Fruit fly (Drosophila melanogaster) whole organism, pupa: ENCODE data around the gene Lectin-galC1.

ENCODE experiments used
- CG10348 ChIP-seq: fragments of 200-800 bp; sonication (Bioruptor generic); IDR thresholded peaks from 2 replicates; pipeline ENCODE4 v1.3.6; 2022; ENCODE audit warnings: missing biosample characterization, missing genetic modification characterization
- CG12605 ChIP-seq: fragments of 200-800 bp; sonication (Bioruptor generic); IDR thresholded peaks from 2 replicates; pipeline ENCODE4 v1.3.6; 2022; ENCODE audit warnings: missing biosample characterization, missing genetic modification characterization
- CG13204 ChIP-seq: fragments of 200-800 bp; sonication (Bioruptor generic); optimal IDR thresholded peaks from 2 replicates; lab custom pipeline; 2018; ENCODE audit warnings: missing biosample characterization, mild to moderate bottlenecking, missing genetic modification characterization, moderate library complexity
- CG14655 ChIP-seq: fragments of 200-800 bp; sonication (Bioruptor generic); optimal IDR thresholded peaks from 3 replicates; lab custom pipeline; 2017; ENCODE audit warnings: mild to moderate bottlenecking, missing biosample characterization, missing genetic modification reagents, missing genetic modification characterization
- CG15710 ChIP-seq: fragments of 200-800 bp; sonication (Bioruptor generic); optimal IDR thresholded peaks from 2 replicates; lab custom pipeline; 2018; ENCODE audit warnings: missing biosample characterization, mild to moderate bottlenecking, missing genetic modification characterization, moderate library complexity
- CG17806 ChIP-seq: fragments of 200-800 bp; sonication (Bioruptor generic); optimal IDR thresholded peaks from 2 replicates; lab custom pipeline; 2018; ENCODE audit warnings: missing biosample characterization, mild to moderate bottlenecking, missing genetic modification characterization, moderate library complexity
- CG32121 ChIP-seq: fragments of 200-800 bp; sonication (Bioruptor generic); IDR thresholded peaks from 2 replicates; pipeline ENCODE4 v1.3.6; 2022; ENCODE audit warnings: missing biosample characterization, missing genetic modification characterization
- CG34367 ChIP-seq: fragments of 200-800 bp; sonication (Bioruptor generic); optimal IDR thresholded peaks from 2 replicates; lab custom pipeline; 2018; ENCODE audit warnings: missing biosample characterization, mild to moderate bottlenecking, missing genetic modification characterization
- CG4496 ChIP-seq: fragments of 200-800 bp; sonication (Bioruptor generic); IDR thresholded peaks from 3 replicates; pipeline ENCODE4 v1.3.6; 2022; ENCODE audit warnings: missing biosample characterization, missing genetic modification characterization
- CG8159 ChIP-seq: fragments of 200-800 bp; sonication (Bioruptor generic); optimal IDR thresholded peaks from 3 replicates; lab custom pipeline; 2018; ENCODE audit warnings: missing biosample characterization, mild to moderate bottlenecking, missing genetic modification characterization, moderate library complexity
- CG8301 ChIP-seq: fragments of 200-800 bp; sonication (Bioruptor generic); optimal IDR thresholded peaks from 2 replicates; lab custom pipeline; 2018; ENCODE audit warnings: missing biosample characterization, mild to moderate bottlenecking, missing genetic modification characterization
- CG9948 ChIP-seq: fragments of 200-800 bp; sonication (Bioruptor generic); optimal IDR thresholded peaks from 2 replicates; lab custom pipeline; 2018; ENCODE audit warnings: missing biosample characterization, mild to moderate bottlenecking, missing genetic modification characterization, moderate library complexity
- D1 ChIP-seq: fragments of 200-800 bp; sonication (Bioruptor generic); optimal IDR thresholded peaks from 2 replicates; lab custom pipeline; 2018; ENCODE audit warnings: missing biosample characterization, mild to moderate bottlenecking, missing genetic modification characterization, moderate library complexity
- EcR ChIP-seq: fragments of 200-800 bp; sonication (Bioruptor generic); optimal IDR thresholded peaks from 3 replicates; lab custom pipeline; 2019; ENCODE audit warnings: missing biosample characterization, missing genetic modification characterization, mild to moderate bottlenecking, moderate library complexity, missing genetic modification reagents
- Ets98B ChIP-seq: fragments of 200-800 bp; sonication (Bioruptor generic); IDR thresholded peaks from 2 replicates; pipeline ENCODE4 v1.3.6; 2022; ENCODE audit warnings: missing biosample characterization, missing genetic modification characterization
- Pif1A ChIP-seq: fragments of 200-800 bp; sonication (Bioruptor generic); optimal IDR thresholded peaks from 3 replicates; lab custom pipeline; 2016; ENCODE audit warnings: missing biosample characterization, missing genetic modification characterization
- Pif1B ChIP-seq: fragments of 200-800 bp; sonication (Bioruptor generic); optimal IDR thresholded peaks from 3 replicates; lab custom pipeline; 2016; ENCODE audit warnings: missing biosample characterization, missing genetic modification characterization
- Snoo ChIP-seq: fragments of 200-800 bp; sonication (Bioruptor generic); optimal IDR thresholded peaks from 3 replicates; lab custom pipeline; 2017; ENCODE audit warnings: missing biosample characterization, mild to moderate bottlenecking, missing genetic modification characterization, inconsistent platforms
- fd96Ca ChIP-seq: fragments of 200-800 bp; sonication (Bioruptor generic); IDR thresholded peaks from 3 replicates; pipeline ENCODE4 v1.3.6; 2022; ENCODE audit warnings: missing biosample characterization, missing genetic modification characterization
- gl ChIP-seq: fragments of 200-800 bp; sonication (Bioruptor generic); optimal IDR thresholded peaks from 2 replicates; lab custom pipeline; 2018; ENCODE audit warnings: missing biosample characterization, mild to moderate bottlenecking, missing genetic modification characterization
- rn ChIP-seq: fragments of 200-800 bp; sonication (Bioruptor generic); IDR thresholded peaks from 2 replicates; pipeline ENCODE4 v1.3.6; 2022; ENCODE audit warnings: missing biosample characterization, missing genetic modification characterization

Gene Lectin-galC1

DNA sequence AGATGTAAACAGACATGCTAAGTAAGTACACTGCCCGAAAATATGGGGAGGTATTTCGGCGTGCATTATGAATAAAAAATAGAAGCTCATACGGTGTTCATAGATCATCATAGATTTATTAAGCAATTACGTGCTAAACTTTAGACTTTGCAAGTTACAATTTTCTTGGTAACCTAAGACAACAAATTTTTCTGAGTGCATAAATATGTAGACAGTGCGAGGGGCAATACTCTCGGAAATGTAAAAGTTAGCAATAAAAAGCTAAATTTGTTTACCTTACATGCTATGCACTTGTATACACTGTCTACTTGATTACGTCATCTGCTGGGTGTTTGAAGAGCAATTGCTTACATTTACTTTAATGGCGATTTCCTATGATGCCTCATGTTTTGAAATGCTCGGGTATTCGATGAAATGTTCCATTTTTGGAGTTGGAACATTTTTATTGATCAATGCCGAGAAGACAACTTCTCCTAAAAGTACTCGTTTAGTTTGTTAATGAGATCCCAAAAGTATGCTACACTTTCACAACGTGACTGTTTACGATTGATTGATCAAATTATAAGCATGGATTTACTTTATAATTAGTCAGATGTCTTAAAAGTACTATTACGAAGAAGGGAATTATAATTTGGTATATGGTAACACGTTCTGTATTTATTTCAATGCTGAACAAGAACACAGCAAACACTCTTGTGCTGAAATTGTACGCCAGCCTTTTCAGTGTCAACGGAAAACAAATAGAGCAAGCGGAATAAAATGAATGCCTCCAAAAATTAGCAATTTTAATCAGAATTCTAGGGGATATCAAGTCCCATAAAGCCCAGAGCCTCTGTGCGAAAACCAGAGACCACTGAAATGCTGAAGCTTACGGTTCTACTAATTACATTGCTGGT is at the start of gene Lectin-galC1:
Gene Lectin-galC1 (plus strand): TSS at position 846 of the 896 bp plus-strand sequence.
- TF ChIP-seq D1 (tag; lab: Kevin White, UChicago) (no peak), CG34367 (tag; lab: Kevin White, UChicago) (no peak), CG32121 (peak; percentile 83), CG8301 (tag; lab: Kevin White, UChicago) (peak; percentile 71), CG8159 (peak; percentile 2), CG10348 (GFP tag; lab: Robert Waterston, UW) (peak; percentile 62), Pif1A (GFP tag; lab: Kevin White, UChicago) (peak; percentile 54), Snoo (tag; lab: Kevin White, UChicago) (no peak), Pif1B (GFP tag; lab: Kevin White, UChicago) (peak; percentile 49), rn (GFP tag; lab: Robert Waterston, UW) (peak; percentile 48; the same call in 1 of the 2 replicates), CG9948 (peak; percentile 12), CG13204 (GFP tag; lab: Kevin White, UChicago) (no peak), Ets98B (GFP tag; lab: Robert Waterston, UW) (peak; percentile 84), fd96Ca (no peak), EcR (GFP tag; lab: Kevin White, UChicago) (no peak), gl (no peak), CG17806 (tag; lab: Kevin White, UChicago) (peak; percentile 4), CG14655 (GFP tag; lab: Kevin White, UChicago) (peak; percentile 66), CG12605 (GFP tag; lab: Robert Waterston, UW) (peak; percentile 27; the same call in 1 of the 2 replicates), CG15710 (tag; lab: Kevin White, UChicago) (no peak), CG4496 (GFP tag; lab: Robert Waterston, UW) (peak; percentile 91)

dm6 chr2L:19370046-19370445 is 47.2 kb upstream of the Lectin-galC1 start, which contains the start of gene CG17349:
CG17349 (plus strand) TSS chr2L:19370445.
- no peak for TF ChIP-seq CG15710 (tag; lab: Kevin White, UChicago)
- no peak for TF ChIP-seq fd96Ca
- no peak for TF ChIP-seq CG14655 (GFP tag; lab: Kevin White, UChicago)
- TF ChIP-seq CG8301 (tag; lab: Kevin White, UChicago), result no peak
- no peak for TF ChIP-seq CG10348 (GFP tag; lab: Robert Waterston, UW)
- no peak for TF ChIP-seq CG8159
- TF ChIP-seq CG12605 (GFP tag; lab: Robert Waterston, UW), result no peak
- TF ChIP-seq rn (GFP tag; lab: Robert Waterston, UW), result no peak
- no peak for TF ChIP-seq CG4496 (GFP tag; lab: Robert Waterston, UW)
- TF ChIP-seq Pif1B (GFP tag; lab: Kevin White, UChicago), result no peak
- TF ChIP-seq CG13204 (GFP tag; lab: Kevin White, UChicago), result no peak
- TF ChIP-seq D1 (tag; lab: Kevin White, UChicago), result no peak
- TF ChIP-seq Pif1A (GFP tag; lab: Kevin White, UChicago), result no peak
- TF ChIP-seq EcR (GFP tag; lab: Kevin White, UChicago), result no peak

DNA sequence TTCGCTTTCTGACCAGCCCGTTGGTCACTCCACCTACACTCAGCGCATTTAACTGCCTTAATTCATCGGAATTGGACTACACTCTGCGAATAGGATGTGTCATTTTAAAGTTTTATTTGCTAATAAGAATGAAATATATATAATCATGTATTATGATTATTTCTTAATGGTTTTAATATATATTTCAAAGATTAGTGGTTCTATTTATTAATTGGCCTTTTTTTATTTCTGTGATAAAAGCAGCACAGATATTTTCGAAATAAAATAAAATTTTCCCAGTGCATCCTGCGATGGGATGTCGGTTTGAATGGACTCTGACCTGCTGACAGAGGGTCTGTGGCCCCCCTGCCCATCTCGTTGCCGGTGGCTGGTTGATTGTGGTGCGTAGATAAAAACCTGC is 43.4 kb upstream of the Lectin-galC1 start:
- TF ChIP-seq CG8159 (peak; percentile 27), CG8301 (tag; lab: Kevin White, UChicago) (no peak), rn (GFP tag; lab: Robert Waterston, UW) (no peak)

- TF ChIP-seq Snoo (tag; lab: Kevin White, UChicago) (peak; percentile 32), CG4496 (GFP tag; lab: Robert Waterston, UW) (peak; percentile 81), CG32121 (peak; percentile 48), Pif1A (GFP tag; lab: Kevin White, UChicago) (peak; percentile 67), CG14655 (GFP tag; lab: Kevin White, UChicago) (peak; percentile 84), Ets98B (GFP tag; lab: Robert Waterston, UW) (peak; percentile 82), CG8301 (tag; lab: Kevin White, UChicago) (peak; percentile 80), CG34367 (tag; lab: Kevin White, UChicago) (peak; percentile 49), CG8159 (peak; percentile 70), Pif1B (GFP tag; lab: Kevin White, UChicago) (peak; percentile 51), CG9948 (peak; percentile 56), EcR (GFP tag; lab: Kevin White, UChicago) (no peak), CG10348 (GFP tag; lab: Robert Waterston, UW) (no peak), D1 (tag; lab: Kevin White, UChicago) (no peak), CG13204 (GFP tag; lab: Kevin White, UChicago) (no peak), rn (GFP tag; lab: Robert Waterston, UW) (no peak), CG17806 (tag; lab: Kevin White, UChicago) (peak; percentile 64), gl (peak; percentile 9), fd96Ca (peak; percentile 88), CG12605 (GFP tag; lab: Robert Waterston, UW) (peak; percentile 70), CG15710 (tag; lab: Kevin White, UChicago) (peak; percentile 52)
These were observed 41.1 kb upstream of the Lectin-galC1 start for dm6 chr2L:19376145-19376544.
